Fruit fly (Drosophila melanogaster) whole organism, wandering third instar larva: ENCODE data around the gene eIF4E5.

Source experiments
- Abd-B ChIP-seq: fragments of >200 bp; optimal IDR thresholded peaks from 2 replicates; lab custom pipeline; 2017; ENCODE audit warnings: missing biosample characterization, missing genetic modification characterization
- CG32264 ChIP-seq: fragments of 200-800 bp; sonication (Bioruptor generic); optimal IDR thresholded peaks from 2 replicates; lab custom pipeline; 2016; ENCODE audit warnings: missing biosample characterization, missing genetic modification characterization
- CG9705 ChIP-seq: fragments of 200-800 bp; sonication (Bioruptor generic); optimal IDR thresholded peaks from 2 replicates; lab custom pipeline; 2018; ENCODE audit warnings: missing biosample characterization, mild to moderate bottlenecking, missing genetic modification characterization
- CrebA ChIP-seq: fragments of 200-800 bp; sonication (Bioruptor generic); optimal IDR thresholded peaks from 2 replicates; lab custom pipeline; 2016; ENCODE audit warnings: missing biosample characterization, mild to moderate bottlenecking, missing genetic modification characterization, borderline replicate concordance
- Dfd ChIP-seq: fragments of >200 bp; optimal IDR thresholded peaks from 2 replicates; lab custom pipeline; 2017; ENCODE audit warnings: missing biosample characterization, missing genetic modification characterization
- Dif ChIP-seq: fragments of 200-275, 200-300 bp; sonication (Bioruptor generic); optimal IDR thresholded peaks from 2 replicates; lab custom pipeline; 2018; ENCODE audit warnings: missing biosample characterization, missing genetic modification characterization; ENCODE audit not compliant: partially characterized antibody
- GATAd ChIP-seq: sonication (Bioruptor generic); optimal IDR thresholded peaks from 2 replicates; lab custom pipeline; 2016; ENCODE audit warnings: missing biosample characterization, missing genetic modification characterization
- HLH106 ChIP-seq: fragments of 200-800 bp; optimal IDR thresholded peaks from 3 replicates; lab custom pipeline; 2019; ENCODE audit warnings: missing biosample characterization, mild to moderate bottlenecking, missing genetic modification characterization, moderate library complexity
- Hnf4 ChIP-seq: fragments of 200-800 bp; sonication (Bioruptor generic); optimal IDR thresholded peaks from 2 replicates; lab custom pipeline; 2016; ENCODE audit warnings: missing biosample characterization, mild to moderate bottlenecking, missing genetic modification characterization
- Hr78 ChIP-seq: fragments of >200 bp; optimal IDR thresholded peaks from 2 replicates; lab custom pipeline; 2017; ENCODE audit warnings: missing biosample characterization, missing genetic modification characterization
- Hr83 ChIP-seq: fragments of 200-300 bp; sonication (Bioruptor generic); optimal IDR thresholded peaks from 2 replicates; lab custom pipeline; 2016; ENCODE audit warnings: missing biosample characterization, mild to moderate bottlenecking, missing genetic modification characterization, moderate library complexity; ENCODE audit not compliant: poor library complexity, severe bottlenecking
- Jra ChIP-seq: sonication (Bioruptor generic); optimal IDR thresholded peaks from 2 replicates; lab custom pipeline; 2016; ENCODE audit warnings: missing biosample characterization, missing genetic modification characterization
- Mio ChIP-seq: sonication (Bioruptor generic); optimal IDR thresholded peaks from 2 replicates; lab custom pipeline; 2016; ENCODE audit warnings: missing biosample characterization, missing genetic modification characterization
- Myc ChIP-seq: fragments of >200 bp; optimal IDR thresholded peaks from 2 replicates; lab custom pipeline; 2017
- N ChIP-seq: fragments of >200 bp; optimal IDR thresholded peaks from 2 replicates; lab custom pipeline; 2018; ENCODE audit warnings: missing biosample characterization, missing external identifiers, missing genetic modification characterization
- OdsH ChIP-seq: fragments of 200-800 bp; sonication (Bioruptor generic); optimal IDR thresholded peaks from 2 replicates; lab custom pipeline; 2016; ENCODE audit warnings: missing biosample characterization, mild to moderate bottlenecking, missing genetic modification characterization
- Rel ChIP-seq, 2 experiments: fragments of 200-800 bp; sonication (Bioruptor generic) in 1 of 2; optimal IDR thresholded peaks; 2 replicates in 1 of 2; 3 replicates in 1 of 2; lab custom pipeline; 2016 to 2019; ENCODE audit warnings: mild to moderate bottlenecking in 2 of 2, missing biosample characterization in 2 of 2, missing genetic modification characterization in 2 of 2, moderate library complexity in 1 of 2
- Sp1 ChIP-seq: fragments of 200-800 bp; sonication (Bioruptor generic); optimal IDR thresholded peaks from 3 replicates; lab custom pipeline; 2019; ENCODE audit warnings: missing biosample characterization, mild to moderate bottlenecking, missing genetic modification characterization, moderate library complexity
- Vsx2 ChIP-seq: fragments of 200-300, 225-300 bp; sonication (Bioruptor generic); optimal IDR thresholded peaks from 2 replicates; lab custom pipeline; 2018; ENCODE audit warnings: missing biosample characterization, missing genetic modification characterization; ENCODE audit not compliant: partially characterized antibody
- br ChIP-seq: fragments of 200-800 bp; sonication (Bioruptor generic); optimal IDR thresholded peaks from 2 replicates; lab custom pipeline; 2016; ENCODE audit warnings: missing biosample characterization, missing genetic modification characterization
- brk ChIP-seq: fragments of 200-800 bp; sonication (Bioruptor generic); optimal IDR thresholded peaks from 2 replicates; lab custom pipeline; 2016; ENCODE audit warnings: missing biosample characterization, mild to moderate bottlenecking, missing genetic modification characterization
- dl ChIP-seq, 2 experiments: fragments of 175-275, 200-275 bp in 1 of 2; fragments of 200-275 bp in 1 of 2; sonication (Bioruptor generic); optimal IDR thresholded peaks; lab custom pipeline; 2018; ENCODE audit warnings: mild to moderate bottlenecking in 2 of 2, missing biosample characterization in 2 of 2, missing genetic modification characterization in 2 of 2, moderate library complexity in 2 of 2; ENCODE audit not compliant: partially characterized antibody in 2 of 2, insufficient read depth in 1 of 2
- dmrt93B ChIP-seq: fragments of 200-800 bp; sonication (Bioruptor generic); optimal IDR thresholded peaks from 2 replicates; lab custom pipeline; 2018; ENCODE audit warnings: missing biosample characterization, mild to moderate bottlenecking, missing genetic modification characterization
- dsf ChIP-seq: sonication (Bioruptor generic); optimal IDR thresholded peaks from 2 replicates; lab custom pipeline; 2016; ENCODE audit warnings: missing biosample characterization, missing genetic modification characterization, borderline replicate concordance
- ey ChIP-seq: fragments of 200-800 bp; sonication (Bioruptor generic); optimal IDR thresholded peaks from 2 replicates; lab custom pipeline; 2016; ENCODE audit warnings: missing biosample characterization, missing genetic modification characterization
- foxo ChIP-seq, 2 experiments: fragments of 200-800 bp; sonication (Bioruptor generic); optimal IDR thresholded peaks; 2 replicates in 1 of 2; 3 replicates in 1 of 2; lab custom pipeline; 2016 to 2017; ENCODE audit warnings: missing biosample characterization in 2 of 2, missing genetic modification characterization in 2 of 2
- fru ChIP-seq: fragments of 200-800 bp; sonication (Bioruptor generic); optimal IDR thresholded peaks from 3 replicates; lab custom pipeline; 2016; ENCODE audit warnings: missing biosample characterization, mild to moderate bottlenecking, missing genetic modification characterization
- h ChIP-seq: fragments of 200-800 bp; sonication (Bioruptor generic); optimal IDR thresholded peaks from 3 replicates; lab custom pipeline; 2016; ENCODE audit warnings: missing biosample characterization, mild to moderate bottlenecking, missing genetic modification characterization
- jim ChIP-seq: fragments of 175-275, 200-325 bp; sonication (Bioruptor generic); optimal IDR thresholded peaks from 2 replicates; lab custom pipeline; 2016; ENCODE audit warnings: missing biosample characterization, mild to moderate bottlenecking, missing genetic modification characterization
- lola ChIP-seq: fragments of >200 bp; optimal IDR thresholded peaks from 2 replicates; lab custom pipeline; 2017; ENCODE audit warnings: missing biosample characterization, missing genetic modification characterization
- pan ChIP-seq: fragments of >200 bp; optimal IDR thresholded peaks from 2 replicates; lab custom pipeline; 2017
- psq ChIP-seq: fragments of 200-800 bp; sonication (Bioruptor generic); optimal IDR thresholded peaks from 3 replicates; lab custom pipeline; 2017; ENCODE audit warnings: missing biosample characterization, mild to moderate bottlenecking, missing genetic modification characterization, moderate library complexity
- rgr ChIP-seq: fragments of 200-800 bp; sonication (Bioruptor generic); optimal IDR thresholded peaks from 3 replicates; lab custom pipeline; 2016; ENCODE audit warnings: missing biosample characterization, mild to moderate bottlenecking, missing genetic modification characterization
- sage ChIP-seq: fragments of 200-800 bp; sonication (Bioruptor generic); optimal IDR thresholded peaks from 2 replicates; lab custom pipeline; 2016; ENCODE audit warnings: missing biosample characterization, mild to moderate bottlenecking, missing genetic modification characterization
- sv ChIP-seq: fragments of 200-800 bp; sonication (Bioruptor generic); optimal IDR thresholded peaks from 3 replicates; lab custom pipeline; 2016; ENCODE audit warnings: missing biosample characterization, missing genetic modification characterization
- tai ChIP-seq: sonication (Bioruptor generic); optimal IDR thresholded peaks from 2 replicates; lab custom pipeline; 2016; ENCODE audit warnings: missing biosample characterization, missing genetic modification characterization
- usp ChIP-seq: fragments of >200 bp; optimal IDR thresholded peaks from 2 replicates; lab custom pipeline; 2017; ENCODE audit warnings: missing biosample characterization, missing genetic modification characterization
- woc ChIP-seq: sonication (Bioruptor generic); optimal IDR thresholded peaks from 2 replicates; lab custom pipeline; 2016; ENCODE audit warnings: missing biosample characterization, mild to moderate bottlenecking, missing genetic modification characterization

The eIF4E5 gene

DNA sequence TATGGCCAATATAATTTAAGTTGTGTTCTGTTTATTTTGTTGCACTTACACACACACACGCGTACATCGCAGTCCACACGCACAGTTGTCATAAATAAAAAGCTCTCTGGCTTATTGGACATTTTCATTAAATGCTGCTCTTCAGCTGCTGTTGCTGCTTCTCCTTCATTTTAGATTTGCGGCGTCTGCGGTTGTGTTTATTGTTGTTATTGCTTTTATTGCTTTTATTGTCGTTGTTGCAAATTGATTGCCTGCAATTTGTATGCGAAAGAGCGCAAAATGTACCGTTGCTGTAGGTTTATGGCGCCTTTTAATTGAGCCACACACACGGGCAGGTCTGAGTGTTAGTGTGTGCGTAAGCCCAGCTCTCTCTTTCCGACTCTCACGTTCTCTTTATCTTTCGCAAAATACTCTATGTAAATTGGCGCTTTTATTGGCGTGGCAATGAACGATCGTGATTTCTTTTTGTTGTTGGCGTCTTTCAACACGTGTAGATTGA is 31.4 kb upstream of the eIF4E5 start:
- TF ChIP-seq Dfd (GFP tag; lab: Kevin White, UChicago) (no peak), psq (GFP tag; lab: Kevin White, UChicago) (no peak)

DNA sequence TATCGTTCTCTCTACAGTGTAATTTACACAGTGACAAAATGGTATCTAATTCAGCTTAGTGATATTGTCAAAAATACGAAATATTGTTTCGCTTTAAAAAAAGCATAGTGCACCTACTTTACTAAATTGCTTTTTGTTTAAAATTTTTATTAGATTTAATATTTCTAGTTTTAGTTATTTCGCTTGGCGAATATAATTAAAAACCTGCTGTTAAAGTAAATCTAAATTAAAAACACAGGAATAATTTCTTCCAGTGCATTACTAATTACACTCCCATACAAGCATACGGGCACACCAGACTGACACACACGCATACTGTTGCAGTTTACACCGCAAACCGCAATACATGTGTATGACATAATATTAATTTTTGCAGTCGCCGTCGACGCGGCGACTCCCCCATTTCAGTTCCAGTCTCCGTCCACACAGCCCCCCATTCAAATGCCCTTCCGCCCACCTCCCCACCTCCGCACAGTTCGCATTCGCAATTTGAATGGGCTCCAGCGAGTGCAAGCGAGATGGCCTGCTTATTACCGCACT is 30.8 kb upstream of the eIF4E5 start:
- TF ChIP-seq jim (no peak), HLH106 (tag; lab: Kevin White, UChicago) (peak; percentile 81), usp (GFP tag; lab: Kevin White, UChicago) (no peak), CG32264 (GFP tag; lab: Kevin White, UChicago) (no peak), N (GFP tag; lab: Kevin White, UChicago) (no peak), foxo (GFP tag; optimal IDR thresholded peaks at IDR 0.05; lab: Kevin White, UChicago) (peak in 1 of 2 experiments; percentile 78), ey (GFP tag; lab: Kevin White, UChicago) (peak; percentile 54), Dfd (GFP tag; lab: Kevin White, UChicago) (peak; percentile 1), Abd-B (GFP tag; lab: Kevin White, UChicago) (no peak), dmrt93B (GFP tag; lab: Kevin White, UChicago) (peak; percentile 64), lola (GFP tag; lab: Kevin White, UChicago) (no peak), Sp1 (GFP tag; lab: Kevin White, UChicago) (peak; percentile 80), sv (GFP tag; lab: Kevin White, UChicago) (no peak), GATAd (GFP tag; lab: Kevin White, UChicago) (no peak), Hnf4 (GFP tag; lab: Kevin White, UChicago) (peak; percentile 40), Myc (lab: Kevin White, UChicago) (no peak), Dif (GFP tag; lab: Kevin White, UChicago) (no peak), dsf (GFP tag; lab: Kevin White, UChicago) (no peak), fru (GFP tag; lab: Kevin White, UChicago) (peak; percentile 70), rgr (peak; percentile 66), dl (GFP tag; optimal IDR thresholded peaks at IDR 0.05; lab: Kevin White, UChicago; ENCODE audit: insufficient read depth in 1 of 2, partially characterized antibody in 2 of 2) (no peak), Mio (no peak), woc (GFP tag; lab: Kevin White, UChicago) (no peak), tai (GFP tag; lab: Kevin White, UChicago) (no peak), Rel (GFP tag; optimal IDR thresholded peaks at IDR 0.05; lab: Kevin White, UChicago) (no peak), Rel (tag; optimal IDR thresholded peaks at IDR 0.05; lab: Kevin White, UChicago) (peak; percentile 52), CrebA (GFP tag; lab: Kevin White, UChicago) (no peak), br (peak; percentile 23), Hr83 (GFP tag; lab: Kevin White, UChicago) (no peak), Jra (GFP tag; lab: Kevin White, UChicago) (peak; percentile 6), Vsx2 (GFP tag; lab: Kevin White, UChicago) (no peak), OdsH (peak; percentile 72), h (GFP tag; lab: Kevin White, UChicago) (peak; percentile 40), CG9705 (GFP tag; lab: Kevin White, UChicago) (peak; percentile 41), sage (no peak), brk (GFP tag; lab: Kevin White, UChicago) (no peak), psq (GFP tag; lab: Kevin White, UChicago) (peak; percentile 63), Hr78 (GFP tag; lab: Kevin White, UChicago) (no peak), pan (no peak)
